Fruit fly (Drosophila melanogaster): ENCODE data around the gene Srrm1.

dm6 chr3L:13026337-13026736 lies 10.3 kb upstream of the Srrm1 start, which contains the start of gene Zmynd10:
- TF ChIP-seq Myc (optimal IDR thresholded peaks at IDR 0.05): no peak
- no peak for TF ChIP-seq psq (optimal IDR thresholded peaks at IDR 0.05)
- no peak for TF ChIP-seq Sin3A (optimal IDR thresholded peaks at IDR 0.05)
- no peak for TF ChIP-seq ttk (optimal IDR thresholded peaks at IDR 0.05)
- TF ChIP-seq insv (optimal IDR thresholded peaks at IDR 0.05): no peak
- TF ChIP-seq h (optimal IDR thresholded peaks at IDR 0.05): no peak

Measured in Kc167 (cell line).